Worm (Caenorhabditis elegans): ENCODE results near the gene str-249.

Gene str-249

DNA sequence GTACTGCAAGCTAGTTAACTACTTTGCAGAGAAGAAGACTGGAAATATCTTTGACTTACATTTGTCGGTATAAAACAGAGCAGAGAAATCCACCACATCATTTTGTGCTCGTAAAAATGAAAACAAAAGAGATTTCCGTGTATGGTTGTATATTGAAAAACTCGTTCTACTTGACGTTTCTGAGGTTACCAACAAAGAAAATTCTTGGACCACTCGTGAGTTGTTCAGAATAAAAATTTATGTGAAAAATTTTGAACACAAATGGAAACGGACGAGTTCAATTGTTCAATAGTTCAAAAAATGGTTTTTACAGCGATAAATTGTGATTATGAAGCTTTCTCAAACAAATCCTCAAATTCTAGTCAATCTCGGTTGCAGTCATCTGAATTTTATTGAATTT is 2.1 kb downstream of the str-249 start, which contains the start of gene clec-179:
Gene clec-179 (minus strand): TSS at position 101 of the 400 bp plus-strand sequence.
- TF ChIP-seq ceh-31 (tag; optimal IDR thresholded peaks at IDR 0.05) (no peak), elt-2 (tag; optimal IDR thresholded peaks at IDR 0.05) (no peak), ceh-6 (GFP tag; optimal IDR thresholded peaks at IDR 0.05) (no peak), unc-42 (tag; optimal IDR thresholded peaks at IDR 0.05) (no peak), odd-2 (tag; optimal IDR thresholded peaks at IDR 0.05) (no peak), fax-1 (tag; optimal IDR thresholded peaks at IDR 0.05) (no peak), syd-9 (tag; optimal IDR thresholded peaks at IDR 0.05) (no peak), hlh-13 (GFP tag; optimal IDR thresholded peaks at IDR 0.05) (no peak), nhr-11 (tag; optimal IDR thresholded peaks at IDR 0.05) (no peak)

DNA sequence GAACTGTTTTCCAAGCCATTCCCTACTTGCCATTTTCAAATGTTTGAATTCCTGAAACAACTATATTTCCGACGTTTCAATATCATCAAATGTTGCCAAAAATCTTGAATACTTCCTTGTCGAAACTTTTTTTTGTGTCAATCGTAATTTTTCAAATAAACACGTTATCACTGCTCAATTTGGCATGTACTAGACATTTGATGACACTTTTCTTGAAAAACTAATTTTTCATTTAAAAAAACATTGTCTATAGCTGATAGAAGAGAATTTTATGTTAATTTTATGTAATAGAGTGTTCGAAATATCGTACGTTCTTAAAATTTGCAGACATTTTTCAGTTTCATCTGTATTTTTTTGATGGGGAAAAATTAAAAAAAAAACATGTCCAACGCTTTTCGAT is 3.8 kb downstream of the str-249 start:
- no peak for TF ChIP-seq pqm-1 (tag; optimal IDR thresholded peaks at IDR 0.05)
- no peak for TF ChIP-seq K09A11.1 (tag; optimal IDR thresholded peaks at IDR 0.05; ENCODE audit: insufficient read depth)
- TF ChIP-seq ztf-16 (tag; optimal IDR thresholded peaks at IDR 0.05): no peak
- no peak for TF ChIP-seq ref-2 (tag; optimal IDR thresholded peaks at IDR 0.05)
- TF ChIP-seq nhr-232 (tag; optimal IDR thresholded peaks at IDR 0.05): no peak
- TF ChIP-seq fkh-10 (GFP tag; optimal IDR thresholded peaks at IDR 0.05): no peak
- no peak for TF ChIP-seq mec-3 (tag; optimal IDR thresholded peaks at IDR 0.05; ENCODE audit: borderline replicate concordance)
- TF ChIP-seq pat-9 (tag; optimal IDR thresholded peaks at IDR 0.05): no peak
- TF ChIP-seq sdc-2 (tag; optimal IDR thresholded peaks at IDR 0.05): no peak
- TF ChIP-seq tbx-7 (tag; optimal IDR thresholded peaks at IDR 0.05): no peak
- TF ChIP-seq hlh-30 (tag; optimal IDR thresholded peaks at IDR 0.05; ENCODE audit: insufficient read depth): no peak
- no peak for TF ChIP-seq che-1 (tag; optimal IDR thresholded peaks at IDR 0.05)
- TF ChIP-seq ets-4 (tag; optimal IDR thresholded peaks at IDR 0.05): no peak
- TF ChIP-seq ahr-1 (tag; optimal IDR thresholded peaks at IDR 0.05): no peak
- TF ChIP-seq gmeb-2 (tag; optimal IDR thresholded peaks at IDR 0.05): no peak
- no peak for TF ChIP-seq F13H6.1 (tag; optimal IDR thresholded peaks at IDR 0.05)
- TF ChIP-seq ttx-3 (tag; optimal IDR thresholded peaks at IDR 0.05): no peak

DNA sequence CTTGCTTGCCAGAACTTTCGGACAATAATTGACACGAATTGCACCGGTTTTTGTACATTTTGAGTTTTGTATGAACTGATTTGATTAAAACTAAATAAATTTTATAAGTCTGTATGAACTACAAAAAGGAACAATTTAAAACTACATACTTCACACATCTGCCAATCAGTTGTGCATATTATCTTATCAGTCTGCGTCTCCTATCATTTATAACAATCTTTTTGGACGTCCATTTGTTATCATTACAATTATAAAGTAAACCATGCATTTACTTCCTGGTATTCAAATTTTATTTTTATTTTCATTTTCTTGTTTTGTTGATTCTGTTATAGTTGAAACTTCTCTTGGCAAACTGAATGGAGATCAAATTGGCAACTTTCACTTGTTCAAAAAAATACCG is 6.4 kb downstream of the str-249 start, which contains the start of gene cest-10:
Gene cest-10 (plus strand): TSS at position 254 of the 400 bp plus-strand sequence.
- TF ChIP-seq elt-2 (tag; optimal IDR thresholded peaks at IDR 0.05): peak; percentile 71
- TF ChIP-seq pqm-1 (tag; optimal IDR thresholded peaks at IDR 0.05): no peak

DNA sequence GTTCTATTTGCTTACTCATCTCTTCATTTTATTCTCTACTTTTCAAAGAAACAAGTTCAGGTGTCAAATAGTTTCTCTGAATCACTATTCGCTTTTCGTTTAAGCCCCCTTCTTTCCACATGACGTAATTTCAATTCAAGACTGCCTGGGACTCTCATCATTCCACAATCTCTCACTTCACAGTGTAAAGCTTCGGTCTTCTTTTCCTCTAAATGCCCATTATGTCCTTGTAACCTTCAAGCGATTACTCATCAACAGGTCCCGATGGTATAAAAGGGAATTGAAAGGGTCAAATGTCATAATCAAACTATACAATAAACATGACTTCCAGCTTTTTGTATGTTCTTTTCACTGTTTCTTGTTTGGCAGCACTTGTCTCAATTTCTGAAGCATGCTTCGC is 7.7 kb downstream of the str-249 start, which contains the start of gene C42D4.3:
Gene C42D4.3 (plus strand): TSS at position 298 of the 400 bp plus-strand sequence.
- TF ChIP-seq tbx-2 (tag; optimal IDR thresholded peaks at IDR 0.05) (no peak), gmeb-2 (tag; optimal IDR thresholded peaks at IDR 0.05) (no peak), Y22D7AL.16 (tag; optimal IDR thresholded peaks at IDR 0.05) (no peak), pros-1 (tag; optimal IDR thresholded peaks at IDR 0.05) (no peak), pha-4 (tag; optimal IDR thresholded peaks at IDR 0.05) (no peak), K02D7.2 (tag; optimal IDR thresholded peaks at IDR 0.05) (no peak), elt-2 (tag; optimal IDR thresholded peaks at IDR 0.05) (no peak)

DNA sequence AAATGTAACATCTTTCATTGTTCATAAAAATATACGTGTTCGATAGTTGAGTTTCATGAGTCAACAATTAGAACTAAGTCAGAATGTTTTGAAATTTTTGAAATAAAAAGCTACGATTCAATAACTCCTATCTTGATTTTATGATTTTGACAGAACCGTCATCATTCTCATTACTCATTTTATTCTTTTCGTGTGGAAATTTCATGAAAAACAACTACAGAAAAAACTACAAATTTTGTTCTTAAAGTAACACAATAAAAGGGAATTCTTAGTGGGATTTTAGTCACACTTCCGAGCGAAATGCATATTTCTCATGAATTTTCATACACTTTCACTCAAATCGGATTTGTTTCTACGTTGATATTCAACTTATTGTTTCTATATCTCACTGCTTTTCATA is 9.8 kb downstream of the str-249 start, which contains the start of gene str-44:
Gene str-44 (plus strand): TSS at position 301 of the 400 bp plus-strand sequence.
- TF ChIP-seq ceh-18 (tag; optimal IDR thresholded peaks at IDR 0.05) (no peak), pha-4 (tag; optimal IDR thresholded peaks at IDR 0.05) (no peak), gmeb-2 (tag; optimal IDR thresholded peaks at IDR 0.05) (no peak), ceh-30 (tag; optimal IDR thresholded peaks at IDR 0.05) (no peak), odd-2 (tag; optimal IDR thresholded peaks at IDR 0.05) (no peak), sox-2 (GFP tag; IDR thresholded peaks at IDR 0.05) (no peak), tbx-2 (tag; optimal IDR thresholded peaks at IDR 0.05) (no peak), rnt-1 (tag; optimal IDR thresholded peaks at IDR 0.05) (no peak), K09A11.1 (tag; optimal IDR thresholded peaks at IDR 0.05; ENCODE audit: insufficient read depth) (no peak), ama-1 (optimal IDR thresholded peaks at IDR 0.05) (no peak), hlh-8 (tag; optimal IDR thresholded peaks at IDR 0.05) (no peak), mec-3 (tag; optimal IDR thresholded peaks at IDR 0.05; ENCODE audit: borderline replicate concordance) (no peak), pha-2 (tag; optimal IDR thresholded peaks at IDR 0.05) (no peak), zip-5 (tag; optimal IDR thresholded peaks at IDR 0.05) (no peak), ceh-14 (tag; optimal IDR thresholded peaks at IDR 0.05) (no peak), ref-2 (tag; optimal IDR thresholded peaks at IDR 0.05) (no peak), fkh-10 (GFP tag; optimal IDR thresholded peaks at IDR 0.05) (no peak), ceh-34 (tag; optimal IDR thresholded peaks at IDR 0.05) (no peak)

Measured in whole organism, late embryonic.